Fruit fly (Drosophila melanogaster): Measurements from ENCODE around the gene mip130.

Gene mip130

DNA sequence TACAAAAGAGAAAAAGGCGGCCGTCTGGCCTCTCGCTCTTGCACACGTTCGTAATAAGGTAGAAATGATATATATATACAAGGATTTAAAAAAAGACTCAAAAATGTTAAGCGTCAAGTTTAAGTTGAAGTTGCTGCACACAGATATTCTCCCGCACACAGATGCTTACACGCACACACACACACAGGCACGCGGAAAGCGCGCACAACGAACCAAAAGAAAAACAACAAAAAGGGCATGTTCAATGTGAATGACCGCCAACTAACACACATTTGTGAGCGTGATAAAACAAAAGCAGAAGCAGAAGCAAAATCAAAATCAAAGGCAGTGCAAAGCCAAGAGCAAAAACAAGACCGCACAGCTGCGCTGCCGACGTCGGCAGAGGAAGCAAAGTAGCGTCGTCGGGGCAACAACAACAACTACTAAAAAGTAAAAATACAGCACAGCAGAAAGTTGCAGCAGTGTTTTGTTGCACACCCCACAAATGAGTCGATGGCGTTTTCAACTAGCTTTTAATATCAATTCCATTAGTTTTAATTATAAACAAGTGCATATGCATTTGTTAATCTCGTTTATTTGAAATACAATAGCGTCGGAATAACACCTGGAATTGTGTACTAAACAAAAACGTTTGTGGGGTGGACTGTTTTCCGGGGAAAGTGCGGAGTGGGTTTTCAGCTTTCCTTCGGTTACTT, 39.3 kb downstream of the mip130 start (continued):
- TF ChIP-seq pzg (GFP tag; optimal IDR thresholded peaks at IDR 0.05) (no peak), CG7556 (GFP tag; optimal IDR thresholded peaks at IDR 0.05) (peak; percentile 97), CG15601 (tag; optimal IDR thresholded peaks at IDR 0.05) (peak; percentile 98), wor (GFP tag; IDR thresholded peaks at IDR 0.05) (peak; percentile 94), CG16815 (GFP tag; optimal IDR thresholded peaks at IDR 0.05) (peak; percentile 94), gsb (GFP tag; IDR thresholded peaks at IDR 0.05) (peak; percentile 78), salm (tag; optimal IDR thresholded peaks at IDR 0.05) (peak; percentile 96), CG32532 (GFP tag; IDR thresholded peaks at IDR 0.05) (peak; percentile 85), run (tag; optimal IDR thresholded peaks at IDR 0.05) (peak; percentile 94), YL-1 (GFP tag; optimal IDR thresholded peaks at IDR 0.05) (peak; percentile 90), Abd-B (GFP tag; optimal IDR thresholded peaks at IDR 0.05) (peak; percentile 91), CG12155 (GFP tag; optimal IDR thresholded peaks at IDR 0.05) (peak; percentile 87), CG6254 (GFP tag; optimal IDR thresholded peaks at IDR 0.05) (peak; percentile 97), kay (GFP tag; optimal IDR thresholded peaks at IDR 0.05) (peak; percentile 79), emc (GFP tag; optimal IDR thresholded peaks at IDR 0.05) (peak; percentile 75), Sox102F (GFP tag; optimal IDR thresholded peaks at IDR 0.05) (peak; percentile 98), cad (GFP tag; optimal IDR thresholded peaks at IDR 0.05) (no peak), dimm (GFP tag; IDR thresholded peaks at IDR 0.05) (peak; percentile 92), insv (GFP tag; optimal IDR thresholded peaks at IDR 0.05) (peak; percentile 34 to 38), PHDP (tag; optimal IDR thresholded peaks at IDR 0.05) (peak; percentile 96), Sry-β (GFP tag; optimal IDR thresholded peaks at IDR 0.05) (peak; percentile 75), CG11504 (tag; optimal IDR thresholded peaks at IDR 0.05) (peak; percentile 96), Scr (GFP tag; IDR thresholded peaks at IDR 0.05; ENCODE audit: partially characterized antibody) (no peak), ara (GFP tag; IDR thresholded peaks at IDR 0.05) (peak; percentile 98), CG2712 (tag; optimal IDR thresholded peaks at IDR 0.05) (peak; percentile 99), CG7987 (GFP tag; optimal IDR thresholded peaks at IDR 0.05) (peak; percentile 87), CG7786 (GFP tag; optimal IDR thresholded peaks at IDR 0.05) (peak; percentile 92), CG13123 (GFP tag; optimal IDR thresholded peaks at IDR 0.05) (peak; percentile 84), CG3407 (GFP tag; optimal IDR thresholded peaks at IDR 0.05) (peak; percentile 97), sc (optimal IDR thresholded peaks at IDR 0.05) (no peak), sc (GFP tag; optimal IDR thresholded peaks at IDR 0.05) (peak; percentile 98), CG4282 (GFP tag; optimal IDR thresholded peaks at IDR 0.05) (peak; percentile 81), pros (GFP tag; optimal IDR thresholded peaks at IDR 0.05) (peak; percentile 87), HmgZ (tag; optimal IDR thresholded peaks at IDR 0.05) (peak; percentile 91), trem (tag; optimal IDR thresholded peaks at IDR 0.05) (peak; percentile 96), mld (GFP tag; IDR thresholded peaks at IDR 0.05; ENCODE audit: partially characterized antibody) (no peak), Hr39 (optimal IDR thresholded peaks at IDR 0.05) (no peak), GATAe (GFP tag; conservative IDR thresholded peaks at IDR 0.05) (peak; percentile 41), CG6791 (GFP tag; IDR thresholded peaks at IDR 0.05; ENCODE audit: partially characterized antibody) (no peak), CG8290 (GFP tag; optimal IDR thresholded peaks at IDR 0.05) (peak; percentile 94), CG8290 (tag; optimal IDR thresholded peaks at IDR 0.05) (peak; percentile 94 to 96), CG6654 (GFP tag; optimal IDR thresholded peaks at IDR 0.05) (peak; percentile 87), gro (GFP tag; optimal IDR thresholded peaks at IDR 0.05) (peak; percentile 71), rib (GFP tag; IDR thresholded peaks at IDR 0.05) (peak; percentile 73), pfk (GFP tag; optimal IDR thresholded peaks at IDR 0.05) (no peak), stwl (tag; optimal IDR thresholded peaks at IDR 0.05) (peak; percentile 82), Six4 (GFP tag; optimal IDR thresholded peaks at IDR 0.05) (peak; percentile 97), slbo (GFP tag; IDR thresholded peaks at IDR 0.05) (peak; percentile 90), CG12942 (GFP tag; optimal IDR thresholded peaks at IDR 0.05) (peak; percentile 93), Dll (GFP tag; IDR thresholded peaks at IDR 0.05; ENCODE audit: partially characterized antibody) (no peak)
